Worm (Caenorhabditis elegans) whole organism, early embryonic: ENCODE data around the gene gnrr-6.

Experiments used
- B0310.2 ChIP-seq: sonication (generic microtip); optimal IDR thresholded peaks from 2 replicates; lab custom pipeline; 2016; ENCODE audit warnings: mild to moderate bottlenecking, missing genetic modification characterization, missing compliant biosample characterization
- F13C5.2 ChIP-seq: sonication (generic microtip); optimal IDR thresholded peaks from 2 replicates; lab custom pipeline; 2017; ENCODE audit warnings: mild to moderate bottlenecking, missing genetic modification characterization, inconsistent platforms, missing compliant biosample characterization
- aly-1 ChIP-seq: sonication (generic microtip); optimal IDR thresholded peaks from 2 replicates; lab custom pipeline; 2016; ENCODE audit warnings: missing genetic modification characterization, missing compliant biosample characterization
- ama-1 ChIP-seq: fragments of 150-350 bp; optimal IDR thresholded peaks from 2 replicates; lab custom pipeline; 2014
- ceh-13 ChIP-seq: fragments of 200-800 bp; sonication (Bioruptor generic); optimal IDR thresholded peaks from 2 replicates; lab custom pipeline; 2018; ENCODE audit warnings: mild to moderate bottlenecking, missing genetic modification characterization, missing compliant biosample characterization
- ceh-36 ChIP-seq: sonication (generic microtip); optimal IDR thresholded peaks from 2 replicates; lab custom pipeline; 2016; ENCODE audit warnings: missing genetic modification characterization, inconsistent platforms, missing compliant biosample characterization
- ets-7 ChIP-seq: sonication (generic microtip); optimal IDR thresholded peaks from 2 replicates; lab custom pipeline; 2016; ENCODE audit warnings: missing genotype, missing genetic modification characterization, missing compliant biosample characterization
- flt-1 ChIP-seq: fragments of 200-800 bp; sonication (Bioruptor generic); IDR thresholded peaks from 2 replicates; pipeline ENCODE4 v1.3.6; 2022; ENCODE audit warnings: missing genetic modification characterization, missing compliant biosample characterization
- hmbx-1 ChIP-seq: sonication (generic microtip); optimal IDR thresholded peaks from 2 replicates; lab custom pipeline; 2016; ENCODE audit warnings: mild to moderate bottlenecking, missing genetic modification characterization, missing compliant biosample characterization
- hmg-4 ChIP-seq: fragments of 200-800 bp; sonication (Bioruptor generic); optimal IDR thresholded peaks from 2 replicates; lab custom pipeline; 2018; ENCODE audit warnings: mild to moderate bottlenecking, missing genetic modification characterization, missing compliant biosample characterization
- hnd-1 ChIP-seq: sonication (generic microtip); optimal IDR thresholded peaks from 2 replicates; lab custom pipeline; 2016; ENCODE audit warnings: missing genetic modification characterization, missing compliant biosample characterization
- pes-1 ChIP-seq: fragments of 200-800 bp; sonication (Bioruptor generic); IDR thresholded peaks from 2 replicates; pipeline ENCODE4 v1.3.6; 2022; ENCODE audit warnings: missing genetic modification reagents, missing genetic modification characterization, missing compliant biosample characterization
- scrt-1 ChIP-seq: fragments of 200-800 bp; sonication (Bioruptor generic); IDR thresholded peaks from 2 replicates; pipeline ENCODE4 v1.3.6; 2022; ENCODE audit warnings: missing genetic modification characterization, missing compliant biosample characterization
- sea-1 ChIP-seq: fragments of 200-800 bp; sonication (Bioruptor generic); conservative IDR thresholded peaks from 2 replicates; pipeline ENCODE4 v1.3.6; 2022; ENCODE audit warnings: missing genetic modification characterization, missing compliant biosample characterization
- tbx-11 ChIP-seq: fragments of 200-800 bp; sonication (Bioruptor generic); IDR thresholded peaks from 2 replicates; pipeline ENCODE4 v1.3.6; 2022; ENCODE audit warnings: missing genetic modification characterization, missing compliant biosample characterization
- tbx-37 ChIP-seq: fragments of 200-800 bp; sonication (Bioruptor generic); conservative IDR thresholded peaks from 2 replicates; pipeline ENCODE4 v1.3.6; 2022; ENCODE audit warnings: missing genetic modification reagents, missing genetic modification characterization, missing compliant biosample characterization
- tra-4 ChIP-seq: sonication (generic microtip); optimal IDR thresholded peaks from 2 replicates; lab custom pipeline; 2017; ENCODE audit warnings: missing genetic modification characterization, missing compliant biosample characterization

The gnrr-6 gene

ce11 chrX:11222597-11223218 lies 44.0 kb downstream of the gnrr-6 start, which contains the start of gene C34F6.9:
C34F6.9 (minus strand) TSS chrX:11222647.
- no peak for TF ChIP-seq B0310.2 (tag; lab: Kevin White, UChicago)
- no peak for TF ChIP-seq aly-1
- no peak for TF ChIP-seq ceh-13 (GFP tag; lab: Kevin White, UChicago)
- TF ChIP-seq tbx-37 (GFP tag; lab: Robert Waterston, UW): no peak
- TF ChIP-seq ceh-36 (tag; lab: Kevin White, UChicago): no peak
- TF ChIP-seq scrt-1: no peak
- no peak for TF ChIP-seq pes-1 (GFP tag; lab: Robert Waterston, UW)
- no peak for TF ChIP-seq tbx-11 (GFP tag; lab: Robert Waterston, UW)
- TF ChIP-seq hmg-4 (GFP tag; lab: Kevin White, UChicago): no peak
- TF ChIP-seq tra-4 (tag; lab: Kevin White, UChicago): no peak
- TF ChIP-seq F13C5.2 (tag; lab: Kevin White, UChicago): no peak
- TF ChIP-seq flt-1 (GFP tag; lab: Robert Waterston, UW): no peak
- TF ChIP-seq hmbx-1 (tag; lab: Kevin White, UChicago): no peak
- TF ChIP-seq ama-1 (lab: Kevin White, UChicago): no peak
- TF ChIP-seq sea-1 (GFP tag; lab: Robert Waterston, UW): no peak
- no peak for TF ChIP-seq ets-7
- no peak for TF ChIP-seq hnd-1 (tag; lab: Kevin White, UChicago)

- TF ChIP-seq ama-1 (lab: Kevin White, UChicago) (no peak), ceh-36 (tag; lab: Kevin White, UChicago) (no peak), hmbx-1 (tag; lab: Kevin White, UChicago) (no peak), ceh-13 (GFP tag; lab: Kevin White, UChicago) (no peak), B0310.2 (tag; lab: Kevin White, UChicago) (no peak), sea-1 (GFP tag; lab: Robert Waterston, UW) (no peak), scrt-1 (no peak), hmg-4 (GFP tag; lab: Kevin White, UChicago) (no peak), tbx-11 (GFP tag; lab: Robert Waterston, UW) (no peak), flt-1 (GFP tag; lab: Robert Waterston, UW) (no peak), tra-4 (tag; lab: Kevin White, UChicago) (no peak), aly-1 (no peak), ets-7 (no peak), F13C5.2 (tag; lab: Kevin White, UChicago) (no peak), pes-1 (GFP tag; lab: Robert Waterston, UW) (no peak), hnd-1 (tag; lab: Kevin White, UChicago) (no peak), tbx-37 (GFP tag; lab: Robert Waterston, UW) (no peak)
These were observed 47.9 kb downstream of the gnrr-6 start, which contains the start of gene C34F6.12 for ce11 chrX:11226595-11226994. C34F6.12 (minus strand) TSS chrX:11226695.
